Fruit fly (Drosophila melanogaster) whole organism: ENCODE data around the gene TrissinR.

Experiments
- CG8478 ChIP-seq: fragments of >200 bp; optimal IDR thresholded peaks from 2 replicates; lab custom pipeline; 2018; ENCODE audit warnings: inconsistent platforms
- Dll ChIP-seq: fragments of >200 bp; optimal IDR thresholded peaks from 2 replicates; lab custom pipeline; 2017
- EcR ChIP-seq, 2 experiments: fragments of >200 bp; optimal IDR thresholded peaks; 2 replicates each; lab custom pipeline; 2017; ENCODE audit warnings: missing biosample characterization in 2 of 2, missing genetic modification characterization in 2 of 2, missing genetic modification reagents in 2 of 2
- pan ChIP-seq: fragments of >200 bp; optimal IDR thresholded peaks from 2 replicates; lab custom pipeline; 2017
- psq ChIP-seq: fragments of >200 bp; optimal IDR thresholded peaks from 2 replicates; lab custom pipeline; 2017
- usp ChIP-seq: fragments of >200 bp; optimal IDR thresholded peaks from 2 replicates; lab custom pipeline; 2017; ENCODE audit warnings: missing biosample characterization, missing genetic modification characterization, mixed read lengths

Gene TrissinR

dm6 chr2L:5799435-5800387, 24.1 kb upstream of the TrissinR start, which contains the start of gene CG9171:
Gene CG9171, minus strand, starts transcription at chr2L:5800253.
- TF ChIP-seq CG8478 (lab: Kevin White, UChicago) (no peak), EcR (GFP tag; optimal IDR thresholded peaks at IDR 0.05; lab: Kevin White, UChicago) (no peak), Dll (lab: Kevin White, UChicago) (peak; percentile 22), pan (no peak)

DNA sequence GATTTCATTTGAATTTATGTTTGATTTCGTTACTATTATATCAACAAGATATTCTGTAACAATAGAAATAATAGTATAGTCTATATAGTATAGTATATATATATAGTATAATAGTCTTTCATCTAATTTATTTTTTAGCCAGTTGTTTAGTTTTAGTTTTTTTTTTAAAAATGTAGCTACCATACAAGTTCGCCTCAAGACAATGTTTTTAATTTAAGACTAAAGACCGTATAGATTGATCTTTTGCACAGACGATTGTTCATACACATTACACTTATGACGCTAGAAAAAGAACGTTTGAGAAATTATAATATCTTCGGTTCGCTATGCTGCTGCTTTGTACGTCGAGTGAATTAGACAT, 23.4 kb upstream of the TrissinR start:
- TF ChIP-seq pan = no peak
- no peak for TF ChIP-seq usp
- no peak for TF ChIP-seq EcR (GFP tag; optimal IDR thresholded peaks at IDR 0.05; lab: Kevin White, UChicago)
- TF ChIP-seq Dll (lab: Kevin White, UChicago) = no peak
- TF ChIP-seq psq = no peak
- no peak for TF ChIP-seq CG8478 (lab: Kevin White, UChicago)

DNA sequence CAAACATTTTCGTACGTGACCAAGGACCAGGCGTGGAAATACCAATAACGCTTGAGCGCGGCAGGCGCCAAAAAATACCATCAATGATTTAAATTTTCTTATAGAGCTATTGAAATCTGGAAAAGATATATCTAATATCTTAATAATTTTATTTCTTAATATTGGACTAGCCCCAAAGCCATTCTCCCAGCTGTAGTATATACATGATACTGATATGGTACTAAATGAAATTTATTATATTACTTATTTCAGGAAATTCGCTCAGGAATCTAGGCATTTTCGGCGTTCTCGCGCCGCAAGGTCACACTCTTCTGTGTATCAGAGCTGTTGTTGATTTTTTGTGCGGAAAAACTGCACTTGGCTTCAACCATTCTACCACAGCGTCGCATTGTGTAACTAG, 21.9 kb upstream of the TrissinR start, which contains the start of the genes CG14005 and CG7239:
Gene CG14005 (minus strand): TSS at position 50 of the 400 bp plus-strand sequence.
Gene CG7239 (plus strand): TSS at position 295 of the 400 bp plus-strand sequence.
- no peak for TF ChIP-seq psq
- TF ChIP-seq CG8478 (lab: Kevin White, UChicago) = no peak
- no peak for TF ChIP-seq Dll (lab: Kevin White, UChicago)
- TF ChIP-seq EcR (GFP tag; optimal IDR thresholded peaks at IDR 0.05; lab: Kevin White, UChicago) = no peak
- no peak for TF ChIP-seq usp
- TF ChIP-seq pan = no peak

DNA sequence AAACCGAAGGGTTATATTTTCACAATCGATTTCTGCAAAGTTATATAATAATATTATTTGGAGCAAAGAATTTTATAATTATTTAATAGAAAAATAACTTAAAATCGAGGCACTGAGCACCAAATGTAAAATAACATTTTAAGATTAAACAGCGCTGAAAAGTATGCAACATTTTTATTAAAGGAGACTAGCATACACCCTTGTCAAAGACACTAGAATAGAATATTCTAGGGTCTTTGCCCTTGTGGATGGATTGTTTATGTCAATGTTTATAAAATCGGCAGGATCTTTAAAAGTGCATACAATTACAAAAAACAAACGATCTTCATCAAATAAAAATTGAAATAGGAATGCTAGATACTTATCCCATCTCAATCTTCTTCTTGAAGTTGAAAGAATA, 19.7 kb upstream of the TrissinR start:
- TF ChIP-seq EcR (GFP tag; optimal IDR thresholded peaks at IDR 0.05; lab: Kevin White, UChicago) (no peak), CG8478 (lab: Kevin White, UChicago) (no peak)

- TF ChIP-seq Dll (lab: Kevin White, UChicago) (peak; percentile 69), psq (no peak)
Measured at dm6 chr2L:5805091-5805817, 18.6 kb upstream of the TrissinR start, which contains the start of gene CG11034. Gene CG11034, plus strand, starts transcription at chr2L:5805395.

DNA sequence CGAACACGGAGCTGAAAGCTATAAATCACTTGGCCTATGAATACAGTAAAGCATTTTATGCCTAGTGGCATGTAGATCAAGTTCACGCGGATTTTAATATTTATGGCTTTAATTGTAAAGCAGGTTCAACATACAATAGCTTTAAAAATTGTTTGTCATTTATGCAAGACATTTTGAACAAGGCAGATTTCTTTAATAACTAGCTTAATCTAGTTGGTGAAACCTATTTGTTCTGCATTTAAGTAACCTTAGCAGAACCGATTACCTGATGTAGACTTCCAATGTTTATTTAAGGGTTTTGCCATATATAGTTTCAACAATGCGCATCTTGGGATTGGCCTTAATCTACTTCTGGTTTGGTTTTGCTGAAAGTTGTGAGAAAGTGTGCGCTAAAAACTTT, 12.5 kb upstream of the TrissinR start, which contains the start of gene CG43307:
Gene CG43307 (plus strand): TSS at position 301 of the 400 bp plus-strand sequence.
- TF ChIP-seq psq = no peak
- no peak for TF ChIP-seq usp
- no peak for TF ChIP-seq pan
- TF ChIP-seq EcR (GFP tag; optimal IDR thresholded peaks at IDR 0.05; lab: Kevin White, UChicago) = no peak
- no peak for TF ChIP-seq Dll (lab: Kevin White, UChicago)
- TF ChIP-seq CG8478 (lab: Kevin White, UChicago) = no peak

DNA sequence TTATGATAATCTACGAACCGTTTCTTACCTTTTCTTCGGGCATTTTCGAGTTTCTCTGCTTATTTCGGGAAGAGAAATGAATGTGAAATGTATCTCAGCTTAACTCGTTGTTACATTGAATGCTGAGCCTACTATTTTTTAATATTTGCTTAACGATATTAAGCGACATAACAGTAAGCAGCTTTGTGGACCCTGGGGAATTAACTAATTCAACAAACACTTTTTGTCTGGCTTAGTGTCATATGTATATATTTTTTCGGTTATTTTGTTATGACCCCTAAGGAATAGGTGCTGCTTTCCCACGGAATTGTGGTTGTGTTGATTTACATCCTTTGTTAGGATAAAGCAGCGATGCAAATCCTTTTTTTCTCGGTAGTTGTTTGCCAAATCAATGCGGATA, 5.5 kb upstream of the TrissinR start, which contains the start of gene COX6CL:
Gene COX6CL (minus strand): TSS at position 101 of the 400 bp plus-strand sequence.
- TF ChIP-seq psq (no peak), usp (no peak), pan (no peak), CG8478 (lab: Kevin White, UChicago) (no peak), Dll (lab: Kevin White, UChicago) (no peak)

dm6 chr2L:5820930-5821329, 2.9 kb upstream of the TrissinR start:
- TF ChIP-seq pan (no peak), usp (no peak), EcR (GFP tag; optimal IDR thresholded peaks at IDR 0.05; lab: Kevin White, UChicago) (no peak), psq (no peak), CG8478 (lab: Kevin White, UChicago) (no peak), Dll (lab: Kevin White, UChicago) (no peak)

DNA sequence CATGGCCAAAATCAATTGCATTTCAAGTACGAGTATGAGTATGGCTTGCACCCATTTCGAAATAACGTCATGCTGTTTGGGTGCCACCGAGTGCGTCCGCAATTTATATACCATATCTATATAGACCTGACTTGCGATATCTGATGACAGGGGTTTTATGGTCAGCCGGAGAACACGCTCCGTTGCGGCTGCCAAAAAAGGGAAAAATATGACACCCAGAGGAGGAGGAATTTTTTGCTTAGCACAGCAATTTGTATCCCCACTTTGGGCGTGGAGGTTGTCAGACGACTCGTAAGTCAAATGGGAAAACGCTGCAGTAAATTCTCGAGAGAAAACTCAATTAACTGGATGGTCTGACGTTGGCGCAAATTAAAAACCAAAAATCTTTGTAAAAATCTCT, 33.0 kb downstream of the TrissinR start:
- TF ChIP-seq Dll (lab: Kevin White, UChicago) = no peak
- no peak for TF ChIP-seq usp
- no peak for TF ChIP-seq CG8478 (lab: Kevin White, UChicago)
- no peak for TF ChIP-seq psq
- no peak for TF ChIP-seq EcR (GFP tag; optimal IDR thresholded peaks at IDR 0.05; lab: Kevin White, UChicago)
- TF ChIP-seq pan = no peak

dm6 chr2L:5866791-5867190, 43.0 kb downstream of the TrissinR start:
- no peak for TF ChIP-seq pan
- TF ChIP-seq Dll (lab: Kevin White, UChicago) = no peak
- no peak for TF ChIP-seq usp
- TF ChIP-seq psq = no peak

- TF ChIP-seq EcR (GFP tag; optimal IDR thresholded peaks at IDR 0.05; lab: Kevin White, UChicago) = no peak
- TF ChIP-seq psq = no peak
- no peak for TF ChIP-seq usp
- no peak for TF ChIP-seq CG8478 (lab: Kevin White, UChicago)
- no peak for TF ChIP-seq pan
- no peak for TF ChIP-seq Dll (lab: Kevin White, UChicago)
Measured at dm6 chr2L:5870838-5871702, 47.3 kb downstream of the TrissinR start.
